Fruit fly (Drosophila melanogaster): ENCODE results near the gene mxt.

DNA sequence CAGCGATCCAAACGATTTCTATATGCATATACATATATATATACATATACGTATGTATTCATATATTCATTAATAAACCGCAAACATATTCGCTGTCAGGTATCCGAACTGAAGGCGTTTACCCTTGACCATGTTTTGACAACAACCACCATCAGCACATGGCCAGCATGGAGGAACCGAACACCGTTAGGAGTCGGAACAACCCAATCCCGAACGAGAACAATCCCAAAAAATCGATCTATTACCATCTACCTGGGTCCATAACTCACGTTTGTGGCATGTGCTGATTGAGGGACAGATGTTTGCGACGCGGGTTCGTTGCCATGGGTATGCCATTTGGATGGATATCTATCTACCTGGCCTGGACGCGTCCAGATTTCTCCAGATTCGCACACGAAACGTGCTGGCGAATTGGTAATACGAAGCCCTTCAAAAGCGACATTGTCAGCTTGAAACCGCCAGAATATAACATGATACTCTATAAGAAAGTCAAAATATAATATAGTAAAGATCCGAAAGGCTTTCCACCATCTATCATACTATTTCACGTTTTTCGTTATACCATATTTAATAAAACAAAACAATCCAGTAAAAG, 42.5 kb upstream of the mxt start, which contains the start of gene CG15625:
- TF ChIP-seq CG11617 (GFP tag; optimal IDR thresholded peaks at IDR 0.05): no peak
- no peak for TF ChIP-seq cic (GFP tag; optimal IDR thresholded peaks at IDR 0.05)
- TF ChIP-seq Mnt (GFP tag; optimal IDR thresholded peaks at IDR 0.05): no peak
- TF ChIP-seq Hr96 (GFP tag; optimal IDR thresholded peaks at IDR 0.05): no peak
- TF ChIP-seq cnc (optimal IDR thresholded peaks at IDR 0.05): no peak
- TF ChIP-seq CG7101 (tag; optimal IDR thresholded peaks at IDR 0.05): no peak
- TF ChIP-seq kay (GFP tag; ENCODE audit: borderline replicate concordance): no peak
- peak; percentile 28 for TF ChIP-seq tj (GFP tag; optimal IDR thresholded peaks at IDR 0.05)
- TF ChIP-seq bab1 (GFP tag; optimal IDR thresholded peaks at IDR 0.05): no peak
- no peak for TF ChIP-seq CG12768 (GFP tag; optimal IDR thresholded peaks at IDR 0.05)

Measured in whole organism, adult.